Worm (Caenorhabditis elegans) whole organism, young adult: ENCODE results near the gene plpr-1.

Experiments used
- B0261.1 ChIP-seq: sonication (generic microtip); optimal IDR thresholded peaks from 2 replicates; lab custom pipeline; 2016; ENCODE audit warnings: mild to moderate bottlenecking, missing genetic modification characterization, moderate library complexity, missing compliant biosample characterization
- F33H1.4 ChIP-seq: fragments of 200-800 bp; sonication (Bioruptor generic); IDR thresholded peaks from 2 replicates; pipeline ENCODE4 v1.3.6; 2022; ENCODE audit warnings: missing genetic modification reagents, missing genetic modification characterization, missing compliant biosample characterization
- F37B4.10 ChIP-seq: fragments of 200-800 bp; sonication (Bioruptor generic); IDR thresholded peaks from 2 replicates; pipeline ENCODE4 v1.3.6; 2022; ENCODE audit warnings: missing genetic modification characterization, missing compliant biosample characterization
- F39B2.1 ChIP-seq: fragments of 200-800 bp; sonication (Bioruptor generic); IDR thresholded peaks from 2 replicates; pipeline ENCODE4 v1.3.6; 2022; ENCODE audit warnings: missing genetic modification reagents, missing genetic modification characterization, missing compliant biosample characterization
- F52B5.7 ChIP-seq: sonication (generic microtip); optimal IDR thresholded peaks from 2 replicates; lab custom pipeline; 2016; ENCODE audit warnings: mild to moderate bottlenecking, missing genetic modification characterization, missing compliant biosample characterization
- F55B11.4 ChIP-seq: sonication (generic microtip); optimal IDR thresholded peaks from 2 replicates; lab custom pipeline; 2016; ENCODE audit warnings: missing compliant biosample characterization, missing genetic modification characterization, borderline replicate concordance; ENCODE audit not compliant: insufficient read depth
- F57C9.4 ChIP-seq: sonication (generic microtip); optimal IDR thresholded peaks from 2 replicates; lab custom pipeline; 2017; ENCODE audit warnings: mild to moderate bottlenecking, missing genetic modification characterization, missing compliant biosample characterization
- K12H6.12 ChIP-seq: fragments of 200-800 bp; sonication (Bioruptor generic); optimal IDR thresholded peaks from 2 replicates; lab custom pipeline; 2018; ENCODE audit warnings: mild to moderate bottlenecking, missing genetic modification characterization, missing compliant biosample characterization
- T26A5.8 ChIP-seq: sonication (generic microtip); optimal IDR thresholded peaks from 2 replicates; lab custom pipeline; 2016; ENCODE audit warnings: missing genetic modification characterization, missing compliant biosample characterization
- Y79H2A.3 ChIP-seq: fragments of 200-800 bp; sonication (Bioruptor generic); conservative IDR thresholded peaks from 2 replicates; pipeline ENCODE4 v1.3.6; 2022; ENCODE audit warnings: missing genetic modification reagents, missing genetic modification characterization, missing compliant biosample characterization
- ZK185.1 ChIP-seq: sonication (generic microtip); optimal IDR thresholded peaks from 2 replicates; lab custom pipeline; 2016; ENCODE audit warnings: mild to moderate bottlenecking, missing genetic modification characterization, missing compliant biosample characterization; ENCODE audit not compliant: poor library complexity, severe bottlenecking
- aptf-2 ChIP-seq: fragments of 200-800 bp; sonication (Bioruptor generic); conservative IDR thresholded peaks from 2 replicates; pipeline ENCODE4 v1.3.6; 2022; ENCODE audit warnings: missing genetic modification reagents, missing genetic modification characterization, missing compliant biosample characterization
- atf-7 ChIP-seq: sonication (generic microtip); optimal IDR thresholded peaks from 2 replicates; lab custom pipeline; 2017; ENCODE audit warnings: mild to moderate bottlenecking, missing genetic modification characterization, missing compliant biosample characterization
- athp-1 ChIP-seq: sonication (generic microtip); optimal IDR thresholded peaks from 2 replicates; lab custom pipeline; 2017; ENCODE audit warnings: mild to moderate bottlenecking, missing genetic modification characterization, missing compliant biosample characterization
- attf-3 ChIP-seq: fragments of 200-800 bp; sonication (Bioruptor generic); conservative IDR thresholded peaks from 2 replicates; pipeline ENCODE4 v1.3.6; 2022; ENCODE audit warnings: missing genetic modification reagents, missing genetic modification characterization, missing compliant biosample characterization
- attf-6 ChIP-seq: fragments of 200-800 bp; sonication (Bioruptor generic); IDR thresholded peaks from 2 replicates; pipeline ENCODE4 v1.3.6; 2022; ENCODE audit warnings: missing genetic modification reagents, missing genetic modification characterization, missing compliant biosample characterization
- bed-2 ChIP-seq: fragments of 200-800 bp; sonication (Bioruptor generic); IDR thresholded peaks from 2 replicates; pipeline ENCODE4 v1.3.6; 2022; ENCODE audit warnings: missing genetic modification reagents, missing genetic modification characterization, missing compliant biosample characterization
- ceh-27 ChIP-seq: fragments of 200-800 bp; sonication (Bioruptor generic); optimal IDR thresholded peaks from 2 replicates; lab custom pipeline; 2018; ENCODE audit warnings: mild to moderate bottlenecking, missing genetic modification characterization, moderate library complexity, missing compliant biosample characterization
- ceh-58 ChIP-seq: fragments of 200-800 bp; sonication (Bioruptor generic); IDR thresholded peaks from 2 replicates; pipeline ENCODE4 v1.3.6; 2022; ENCODE audit warnings: missing genetic modification characterization, missing compliant biosample characterization
- ceh-79 ChIP-seq: sonication (generic microtip); optimal IDR thresholded peaks from 2 replicates; lab custom pipeline; 2017; ENCODE audit warnings: mild to moderate bottlenecking, missing genetic modification characterization, missing compliant biosample characterization
- ceh-91 ChIP-seq: fragments of 200-800 bp; sonication (Bioruptor generic); IDR thresholded peaks from 2 replicates; pipeline ENCODE4 v1.3.6; 2022; ENCODE audit warnings: missing genetic modification reagents, missing genetic modification characterization, missing compliant biosample characterization
- efl-1 ChIP-seq: fragments of 150-350 bp; optimal IDR thresholded peaks from 2 replicates; lab custom pipeline; 2014; ENCODE audit warnings: missing biosample characterization, missing genetic modification reagents, missing genetic modification characterization
- egrh-3 ChIP-seq: fragments of 200-800 bp; sonication (Bioruptor generic); IDR thresholded peaks from 2 replicates; pipeline ENCODE4 v1.3.6; 2022; ENCODE audit warnings: missing genetic modification reagents, missing genetic modification characterization, missing compliant biosample characterization
- ets-4 ChIP-seq: fragments of 200-800 bp; sonication (Bioruptor generic); optimal IDR thresholded peaks from 2 replicates; lab custom pipeline; 2018; ENCODE audit warnings: mild to moderate bottlenecking, missing genetic modification characterization, missing compliant biosample characterization
- him-1 ChIP-seq: sonication (generic microtip); optimal IDR thresholded peaks from 2 replicates; lab custom pipeline; 2016; ENCODE audit warnings: missing genotype, missing genetic modification reagents, missing genetic modification characterization, missing compliant biosample characterization
- hlh-12 ChIP-seq: sonication (generic microtip); optimal IDR thresholded peaks from 2 replicates; lab custom pipeline; 2016; ENCODE audit warnings: missing genetic modification characterization, missing compliant biosample characterization
- hmg-1.2 ChIP-seq: fragments of 200-800 bp; sonication (Bioruptor generic); IDR thresholded peaks from 2 replicates; pipeline ENCODE4 v1.3.6; 2022; ENCODE audit warnings: missing genetic modification reagents, missing genetic modification characterization, missing compliant biosample characterization
- hrde-1 ChIP-seq: sonication (generic microtip); optimal IDR thresholded peaks from 2 replicates; lab custom pipeline; 2016; ENCODE audit warnings: missing genetic modification characterization, mild to moderate bottlenecking, missing compliant biosample characterization, moderate library complexity, missing genotype, missing genetic modification reagents, borderline replicate concordance
- let-526 ChIP-seq: fragments of 200-800 bp; sonication (Bioruptor generic); IDR thresholded peaks from 2 replicates; pipeline ENCODE4 v1.3.6; 2022; ENCODE audit warnings: missing genetic modification reagents, missing genetic modification characterization, missing compliant biosample characterization
- lin-35 ChIP-seq, 3 experiments: fragments of 150-350 bp in 2 of 3; sonication (generic microtip) in 1 of 3; optimal IDR thresholded peaks; 2 replicates each; lab custom pipeline; 2014 to 2018; ENCODE audit warnings: missing biosample characterization in 3 of 3, missing genetic modification characterization in 3 of 3, missing genetic modification reagents in 3 of 3
- lin-54 ChIP-seq: fragments of 200-800 bp; sonication (Bioruptor generic); optimal IDR thresholded peaks from 2 replicates; lab custom pipeline; 2018; ENCODE audit warnings: mild to moderate bottlenecking, missing genetic modification characterization, missing compliant biosample characterization
- lsl-1 ChIP-seq: fragments of 200-800 bp; sonication (Bioruptor generic); optimal IDR thresholded peaks from 2 replicates; lab custom pipeline; 2018; ENCODE audit warnings: mild to moderate bottlenecking, missing genetic modification characterization, moderate library complexity, missing compliant biosample characterization
- madf-8 ChIP-seq: fragments of 200-800 bp; sonication (Bioruptor generic); conservative IDR thresholded peaks from 2 replicates; pipeline ENCODE4 v1.3.6; 2022; ENCODE audit warnings: missing genetic modification reagents, missing genetic modification characterization, missing compliant biosample characterization
- nfyb-1 ChIP-seq: fragments of 200-800 bp; sonication (Bioruptor generic); IDR thresholded peaks from 2 replicates; pipeline ENCODE4 v1.3.6; 2022; ENCODE audit warnings: missing genetic modification reagents, missing genetic modification characterization, missing compliant biosample characterization
- nhr-27 ChIP-seq: fragments of 200-800 bp; sonication (Bioruptor generic); optimal IDR thresholded peaks from 2 replicates; lab custom pipeline; 2018; ENCODE audit warnings: mild to moderate bottlenecking, missing genetic modification characterization, moderate library complexity, missing compliant biosample characterization
- pha-4 ChIP-seq: fragments of 150-350 bp; sonication (generic microtip); optimal IDR thresholded peaks from 2 replicates; lab custom pipeline; 2014; ENCODE audit warnings: missing biosample characterization, missing genetic modification reagents, missing genetic modification characterization
- sdz-38 ChIP-seq: sonication (generic microtip); optimal IDR thresholded peaks from 2 replicates; lab custom pipeline; 2016; ENCODE audit warnings: missing genotype, missing genetic modification characterization, missing compliant biosample characterization
- tbp1 ChIP-seq: fragments of 200-800 bp; sonication (Bioruptor generic); optimal IDR thresholded peaks from 2 replicates; lab custom pipeline; 2018; ENCODE audit warnings: mild to moderate bottlenecking, missing genetic modification characterization, missing compliant biosample characterization
- tlf-1 ChIP-seq: fragments of 200-800 bp; sonication (Bioruptor generic); optimal IDR thresholded peaks from 2 replicates; lab custom pipeline; 2018; ENCODE audit warnings: mild to moderate bottlenecking, missing genetic modification characterization, missing compliant biosample characterization
- unc-130 ChIP-seq: sonication (generic microtip); optimal IDR thresholded peaks from 2 replicates; lab custom pipeline; 2016; ENCODE audit warnings: missing genetic modification reagents, missing genetic modification characterization, missing compliant biosample characterization
- ztf-18 ChIP-seq: sonication (generic microtip); optimal IDR thresholded peaks from 2 replicates; lab custom pipeline; 2016; ENCODE audit warnings: missing genotype, mild to moderate bottlenecking, missing genetic modification characterization, missing compliant biosample characterization
- ztf-28 ChIP-seq: fragments of 200-800 bp; sonication (Bioruptor generic); IDR thresholded peaks from 2 replicates; pipeline ENCODE4 v1.3.6; 2022; ENCODE audit warnings: missing genetic modification reagents, missing genetic modification characterization, missing compliant biosample characterization

The plpr-1 gene

ce11 chrII:11204731-11205130 is 17.4 kb upstream of the plpr-1 start:
- no peak for TF ChIP-seq F39B2.1 (GFP tag; lab: Robert Waterston, UW)
- TF ChIP-seq nhr-27 (tag; lab: Kevin White, UChicago): no peak

- no peak for TF ChIP-seq tbp1 (GFP tag; lab: Kevin White, UChicago)
- no peak for TF ChIP-seq hrde-1 (tag; lab: Kevin White, UChicago)
- TF ChIP-seq ets-4 (GFP tag; lab: Kevin White, UChicago): no peak
- TF ChIP-seq tlf-1 (GFP tag; lab: Kevin White, UChicago): no peak
- TF ChIP-seq F55B11.4 (tag; lab: Kevin White, UChicago): no peak
- TF ChIP-seq ZK185.1 (tag; lab: Kevin White, UChicago): no peak
- TF ChIP-seq, all 124 proteins: peak for 0
Measured at ce11 chrII:11205783-11206182, 16.3 kb upstream of the plpr-1 start.

- 0 out of 2 replicates have a peak, but pooled peaks have one; percentile 87 for TF ChIP-seq ceh-58 (GFP tag; lab: Robert Waterston, UW)
- TF ChIP-seq egrh-3: peak; percentile 71; the same call in 1 of the 2 replicates
- TF ChIP-seq F39B2.1 (GFP tag; lab: Robert Waterston, UW): 0 out of 2 replicates have a peak, but pooled peaks have one; percentile 41
- TF ChIP-seq aptf-2 (GFP tag; lab: Robert Waterston, UW): peak; percentile 46; the same call in 1 of the 2 replicates
Measured at ce11 chrII:11211661-11212060, 10.4 kb upstream of the plpr-1 start.

ce11 chrII:11224045-11224481 is 2.0 kb downstream of the plpr-1 start:
- TF ChIP-seq F37B4.10 (no peak), madf-8 (GFP tag; lab: Robert Waterston, UW) (peak; percentile 85), bed-2 (GFP tag; lab: Robert Waterston, UW) (no peak), hlh-12 (tag; lab: Kevin White, UChicago) (no peak), ztf-28 (GFP tag; lab: Robert Waterston, UW) (0 out of 2 replicates have a peak, but pooled peaks have one; percentile 17), lin-35 (GFP tag; optimal IDR thresholded peaks at IDR 0.05; lab: Kevin White, UChicago) (peak in 1 of 3 experiments; percentile 49), ZK185.1 (tag; lab: Kevin White, UChicago) (peak; percentile 81), hrde-1 (tag; lab: Kevin White, UChicago) (peak; percentile 32), let-526 (no peak), him-1 (tag; lab: Kevin White, UChicago) (peak; percentile 99), F33H1.4 (GFP tag; lab: Robert Waterston, UW) (peak; percentile 74), athp-1 (tag; lab: Kevin White, UChicago) (peak; percentile 24), Y79H2A.3 (GFP tag; lab: Robert Waterston, UW) (0 out of 2 replicates have a peak, but pooled peaks have one; percentile 67), K12H6.12 (peak; percentile 38), atf-7 (tag; lab: Kevin White, UChicago) (peak; percentile 54), ceh-91 (GFP tag; lab: Robert Waterston, UW) (peak; percentile 49; the same call in 1 of the 2 replicates), hmg-1.2 (GFP tag; lab: Robert Waterston, UW) (peak; percentile 98), B0261.1 (tag; lab: Kevin White, UChicago) (peak; percentile 33), ceh-79 (no peak), ztf-18 (tag; lab: Kevin White, UChicago) (peak; percentile 66), nfyb-1 (peak; percentile 86), F52B5.7 (tag; lab: Kevin White, UChicago) (peak; percentile 37), attf-3 (GFP tag; lab: Robert Waterston, UW) (peak; percentile 62), F39B2.1 (GFP tag; lab: Robert Waterston, UW) (no peak), ceh-27 (GFP tag; lab: Kevin White, UChicago) (peak; percentile 53), lsl-1 (GFP tag; lab: Kevin White, UChicago) (peak; percentile 92), ceh-58 (GFP tag; lab: Robert Waterston, UW) (no peak), unc-130 (GFP tag; lab: Kevin White, UChicago) (peak; percentile 33), pha-4 (no peak), lin-54 (GFP tag; lab: Kevin White, UChicago) (peak; percentile 85), aptf-2 (GFP tag; lab: Robert Waterston, UW) (no peak), attf-6 (GFP tag; lab: Robert Waterston, UW) (peak; percentile 93), T26A5.8 (tag; lab: Kevin White, UChicago) (no peak), F57C9.4 (tag; lab: Kevin White, UChicago) (no peak), sdz-38 (tag; lab: Kevin White, UChicago) (no peak), efl-1 (GFP tag; lab: Kevin White, UChicago) (peak; percentile 40)
